Fruit fly (Drosophila melanogaster) whole organism, embryonic: Measurements from ENCODE around the gene Cdc42.

Experiments used
- CG10431 ChIP-seq: fragments of 200-800 bp; sonication (Bioruptor generic); optimal IDR thresholded peaks from 3 replicates; lab custom pipeline; 2018; ENCODE audit warnings: missing biosample characterization, mild to moderate bottlenecking, missing genetic modification characterization
- CG15601 ChIP-seq: fragments of 200-800 bp; sonication (Bioruptor generic); optimal IDR thresholded peaks from 3 replicates; lab custom pipeline; 2019; ENCODE audit warnings: missing biosample characterization, mild to moderate bottlenecking, missing genetic modification characterization, moderate library complexity
- Trl ChIP-seq, 3 experiments: fragments of >200 bp in 2 of 3; fragments of 200-800 bp in 1 of 3; sonication (Bioruptor generic) in 1 of 3; optimal IDR thresholded peaks; 2 replicates in 1 of 3; 3 replicates in 2 of 3; lab custom pipeline; 2016 to 2017; ENCODE audit warnings: missing biosample characterization in 1 of 3, missing genetic modification characterization in 1 of 3
- grn ChIP-seq: fragments of 200-800 bp; sonication (Bioruptor generic); optimal IDR thresholded peaks from 3 replicates; lab custom pipeline; 2017; ENCODE audit warnings: missing biosample characterization, missing genetic modification characterization

DNA sequence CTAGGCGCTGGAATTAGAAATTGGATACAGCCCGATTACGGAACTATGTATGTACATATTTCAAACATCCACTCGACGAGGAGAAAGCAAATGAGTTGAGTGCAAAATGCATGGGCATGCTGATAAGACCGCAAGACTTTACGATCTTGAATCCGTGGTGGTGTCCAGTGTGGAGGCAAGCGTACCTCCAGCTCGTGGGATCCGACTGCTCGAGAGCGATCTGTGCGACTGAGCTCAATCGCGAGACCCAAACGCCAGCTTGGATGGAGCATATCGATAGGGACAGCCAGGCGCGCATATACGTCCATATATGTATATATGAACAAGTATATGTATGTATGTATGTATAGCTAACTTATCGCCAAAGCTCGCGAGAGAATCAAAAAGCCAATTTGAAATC lies 21.2 kb upstream of the Cdc42 start, which contains the start of gene et:
- no peak for TF ChIP-seq CG10431 (GFP tag; lab: Kevin White, UChicago)
- TF ChIP-seq grn (GFP tag; lab: Kevin White, UChicago): no peak
- TF ChIP-seq CG15601 (tag; lab: Kevin White, UChicago): no peak
- no peak for TF ChIP-seq Trl (optimal IDR thresholded peaks at IDR 0.05; lab: Kevin White, UChicago)
- TF ChIP-seq Trl (GFP tag; optimal IDR thresholded peaks at IDR 0.05; lab: Kevin White, UChicago): no peak
